Worm (Caenorhabditis elegans) whole organism, early embryonic: ENCODE measurements around the gene ocam-1.

Experiments used
- ama-1 ChIP-seq: fragments of 150-350 bp; optimal IDR thresholded peaks from 2 replicates; lab custom pipeline; 2014
- ceh-13 ChIP-seq: fragments of 200-800 bp; sonication (Bioruptor generic); optimal IDR thresholded peaks from 2 replicates; lab custom pipeline; 2018; ENCODE audit warnings: mild to moderate bottlenecking, missing genetic modification characterization, missing compliant biosample characterization
- flt-1 ChIP-seq: fragments of 200-800 bp; sonication (Bioruptor generic); IDR thresholded peaks from 2 replicates; pipeline ENCODE4 v1.3.6; 2022; ENCODE audit warnings: missing genetic modification characterization, missing compliant biosample characterization
- hnd-1 ChIP-seq: sonication (generic microtip); optimal IDR thresholded peaks from 2 replicates; lab custom pipeline; 2016; ENCODE audit warnings: missing genetic modification characterization, missing compliant biosample characterization
- pes-1 ChIP-seq: fragments of 200-800 bp; sonication (Bioruptor generic); IDR thresholded peaks from 2 replicates; pipeline ENCODE4 v1.3.6; 2022; ENCODE audit warnings: missing genetic modification reagents, missing genetic modification characterization, missing compliant biosample characterization
- tbx-37 ChIP-seq: fragments of 200-800 bp; sonication (Bioruptor generic); conservative IDR thresholded peaks from 2 replicates; pipeline ENCODE4 v1.3.6; 2022; ENCODE audit warnings: missing genetic modification reagents, missing genetic modification characterization, missing compliant biosample characterization

- no peak for TF ChIP-seq ama-1 (lab: Kevin White, UChicago)
- no peak for TF ChIP-seq hnd-1 (tag; lab: Kevin White, UChicago)
- no peak for TF ChIP-seq flt-1 (GFP tag; lab: Robert Waterston, UW)
- TF ChIP-seq pes-1 (GFP tag; lab: Robert Waterston, UW), result no peak
- TF ChIP-seq tbx-37, result no peak
- no peak for TF ChIP-seq ceh-13 (GFP tag; lab: Kevin White, UChicago)
Measured at ce11 chrV:14210743-14211142, 43.2 kb upstream of the ocam-1 start, which contains the start of gene str-230.
